Fruit fly (Drosophila melanogaster) whole organism, pupa: ENCODE results near the gene Naa20B.

Experiments
- CG12605 ChIP-seq: fragments of 200-800 bp; sonication (Bioruptor generic); IDR thresholded peaks from 2 replicates; pipeline ENCODE4 v1.3.6; 2022; ENCODE audit warnings: missing biosample characterization, missing genetic modification characterization
- CG17806 ChIP-seq: fragments of 200-800 bp; sonication (Bioruptor generic); optimal IDR thresholded peaks from 2 replicates; lab custom pipeline; 2018; ENCODE audit warnings: missing biosample characterization, mild to moderate bottlenecking, missing genetic modification characterization, moderate library complexity
- CG34367 ChIP-seq: fragments of 200-800 bp; sonication (Bioruptor generic); optimal IDR thresholded peaks from 2 replicates; lab custom pipeline; 2018; ENCODE audit warnings: missing biosample characterization, mild to moderate bottlenecking, missing genetic modification characterization
- CG8159 ChIP-seq: fragments of 200-800 bp; sonication (Bioruptor generic); optimal IDR thresholded peaks from 3 replicates; lab custom pipeline; 2018; ENCODE audit warnings: missing biosample characterization, mild to moderate bottlenecking, missing genetic modification characterization, moderate library complexity
- CG9948 ChIP-seq: fragments of 200-800 bp; sonication (Bioruptor generic); optimal IDR thresholded peaks from 2 replicates; lab custom pipeline; 2018; ENCODE audit warnings: missing biosample characterization, mild to moderate bottlenecking, missing genetic modification characterization, moderate library complexity
- Ets98B ChIP-seq: fragments of 200-800 bp; sonication (Bioruptor generic); IDR thresholded peaks from 2 replicates; pipeline ENCODE4 v1.3.6; 2022; ENCODE audit warnings: missing biosample characterization, missing genetic modification characterization
- Snoo ChIP-seq: fragments of 200-800 bp; sonication (Bioruptor generic); optimal IDR thresholded peaks from 3 replicates; lab custom pipeline; 2017; ENCODE audit warnings: missing biosample characterization, mild to moderate bottlenecking, missing genetic modification characterization, inconsistent platforms
- fd96Ca ChIP-seq: fragments of 200-800 bp; sonication (Bioruptor generic); IDR thresholded peaks from 3 replicates; pipeline ENCODE4 v1.3.6; 2022; ENCODE audit warnings: missing biosample characterization, missing genetic modification characterization
- rn ChIP-seq: fragments of 200-800 bp; sonication (Bioruptor generic); IDR thresholded peaks from 2 replicates; pipeline ENCODE4 v1.3.6; 2022; ENCODE audit warnings: missing biosample characterization, missing genetic modification characterization

dm6 chr2L:13265776-13266175 is 8.5 kb downstream of the Naa20B start, which contains the start of gene CG31848:
- TF ChIP-seq Ets98B (GFP tag; lab: Robert Waterston, UW) (no peak), CG17806 (no peak), CG8159 (tag; lab: Kevin White, UChicago) (no peak), Snoo (no peak), rn (GFP tag; lab: Robert Waterston, UW) (no peak), CG12605 (GFP tag; lab: Robert Waterston, UW) (no peak), CG34367 (tag; lab: Kevin White, UChicago) (no peak), CG9948 (no peak), fd96Ca (GFP tag; lab: Robert Waterston, UW) (no peak)
